Worm (Caenorhabditis elegans): ENCODE results near the gene immt-2.

immt-2 gene

ce11 chrV:16827485-16827884, 38.4 kb downstream of the immt-2 start, which contains the start of gene srh-216:
Gene srh-216, minus strand, starts transcription at chrV:16827585.
- TF ChIP-seq athp-1 (tag; optimal IDR thresholded peaks at IDR 0.05) (no peak), ztf-22 (GFP tag; optimal IDR thresholded peaks at IDR 0.05) (no peak), dpff-1 (tag; optimal IDR thresholded peaks at IDR 0.05) (no peak), snpc-3.4 (tag; optimal IDR thresholded peaks at IDR 0.05) (no peak), somi-1 (GFP tag; optimal IDR thresholded peaks at IDR 0.05) (no peak), lin-40 (tag; optimal IDR thresholded peaks at IDR 0.05) (no peak), K12H6.12 (tag; optimal IDR thresholded peaks at IDR 0.05) (no peak), ceh-100 (GFP tag; IDR thresholded peaks at IDR 0.05) (no peak), unc-62 (GFP tag; optimal IDR thresholded peaks at IDR 0.05) (no peak), ztf-18 (tag; optimal IDR thresholded peaks at IDR 0.05) (no peak), rcor-1 (GFP tag; IDR thresholded peaks at IDR 0.05) (no peak), akir-1 (GFP tag; optimal IDR thresholded peaks at IDR 0.05) (no peak)

ce11 chrV:16829396-16829795, 40.3 kb downstream of the immt-2 start, which contains the start of gene srh-214:
Gene srh-214, minus strand, starts transcription at chrV:16829755.
- TF ChIP-seq ztf-22 (GFP tag; optimal IDR thresholded peaks at IDR 0.05) (no peak), lir-1 (GFP tag; conservative IDR thresholded peaks at IDR 0.05) (no peak)

- TF ChIP-seq lin-40 (tag; optimal IDR thresholded peaks at IDR 0.05) (no peak), Y79H2A.3 (GFP tag; conservative IDR thresholded peaks at IDR 0.05) (no peak)
These were observed 42.2 kb downstream of the immt-2 start for ce11 chrV:16831310-16831709.

ce11 chrV:16831921-16832320, 42.9 kb downstream of the immt-2 start, which contains the start of gene srh-215:
Gene srh-215, minus strand, starts transcription at chrV:16832021.
- no peak for TF ChIP-seq F10E7.11 (tag; optimal IDR thresholded peaks at IDR 0.05)
- no peak for TF ChIP-seq nhr-179 (tag; optimal IDR thresholded peaks at IDR 0.05)
- TF ChIP-seq B0019.2 (GFP tag; conservative IDR thresholded peaks at IDR 0.05), result no peak
- TF ChIP-seq ets-4 (GFP tag; optimal IDR thresholded peaks at IDR 0.05), result no peak
- no peak for TF ChIP-seq cebp-2 (GFP tag; IDR thresholded peaks at IDR 0.05)

ce11 chrV:16832865-16833264, 43.8 kb downstream of the immt-2 start, which contains the start of gene phy-3:
Gene phy-3, plus strand, starts transcription at chrV:16833165.
- TF ChIP-seq sdz-38 (tag; optimal IDR thresholded peaks at IDR 0.05), result no peak
- no peak for TF ChIP-seq dpl-1 (GFP tag; optimal IDR thresholded peaks at IDR 0.05)
- no peak for TF ChIP-seq ceh-79 (tag; optimal IDR thresholded peaks at IDR 0.05)
- TF ChIP-seq F23B12.7 (tag; optimal IDR thresholded peaks at IDR 0.05; ENCODE audit: insufficient read depth), result no peak
- TF ChIP-seq egl-44 (GFP tag; IDR thresholded peaks at IDR 0.05), result no peak
- no peak for TF ChIP-seq F10E7.11 (tag; optimal IDR thresholded peaks at IDR 0.05)
- TF ChIP-seq ztf-3 (GFP tag; optimal IDR thresholded peaks at IDR 0.05), result no peak
- TF ChIP-seq hlh-26 (GFP tag; conservative IDR thresholded peaks at IDR 0.05), result no peak
- no peak for TF ChIP-seq him-1 (tag; optimal IDR thresholded peaks at IDR 0.05)
- no peak for TF ChIP-seq chd-7 (tag; optimal IDR thresholded peaks at IDR 0.05)
- TF ChIP-seq atf-7 (tag; optimal IDR thresholded peaks at IDR 0.05), result no peak
- no peak for TF ChIP-seq attf-5 (GFP tag; optimal IDR thresholded peaks at IDR 0.05)
- TF ChIP-seq nhr-80 (tag; optimal IDR thresholded peaks at IDR 0.05), result no peak
- no peak for TF ChIP-seq lin-35 (GFP tag; optimal IDR thresholded peaks at IDR 0.05)
- no peak for TF ChIP-seq attf-6 (GFP tag; IDR thresholded peaks at IDR 0.05)
